Worm (Caenorhabditis elegans) whole organism, young adult: ENCODE measurements around the gene M117.4.

Source experiments
- B0019.2 ChIP-seq: fragments of 200-800 bp; sonication (Bioruptor generic); conservative IDR thresholded peaks from 2 replicates; pipeline ENCODE4 v1.3.6; 2022; ENCODE audit warnings: missing genetic modification reagents, missing genetic modification characterization, missing compliant biosample characterization
- D2030.7 ChIP-seq: fragments of 200-800 bp; sonication (Bioruptor generic); IDR thresholded peaks from 2 replicates; pipeline ENCODE4 v1.3.6; 2022; ENCODE audit warnings: missing genetic modification reagents, missing genetic modification characterization, missing compliant biosample characterization
- F22D6.2 ChIP-seq: sonication (generic microtip); optimal IDR thresholded peaks from 2 replicates; lab custom pipeline; 2016; ENCODE audit warnings: mild to moderate bottlenecking, missing genetic modification characterization, missing compliant biosample characterization
- K11D2.4 ChIP-seq: fragments of 200-800 bp; sonication (Bioruptor generic); IDR thresholded peaks from 2 replicates; pipeline ENCODE4 v1.3.6; 2022; ENCODE audit warnings: missing genetic modification reagents, missing genetic modification characterization, missing compliant biosample characterization
- ZK185.1 ChIP-seq: sonication (generic microtip); optimal IDR thresholded peaks from 2 replicates; lab custom pipeline; 2016; ENCODE audit warnings: mild to moderate bottlenecking, missing genetic modification characterization, missing compliant biosample characterization; ENCODE audit not compliant: poor library complexity, severe bottlenecking
- aptf-2 ChIP-seq: fragments of 200-800 bp; sonication (Bioruptor generic); conservative IDR thresholded peaks from 2 replicates; pipeline ENCODE4 v1.3.6; 2022; ENCODE audit warnings: missing genetic modification reagents, missing genetic modification characterization, missing compliant biosample characterization
- attf-3 ChIP-seq: fragments of 200-800 bp; sonication (Bioruptor generic); conservative IDR thresholded peaks from 2 replicates; pipeline ENCODE4 v1.3.6; 2022; ENCODE audit warnings: missing genetic modification reagents, missing genetic modification characterization, missing compliant biosample characterization
- attf-5 ChIP-seq: fragments of 200-800 bp; sonication (Bioruptor generic); optimal IDR thresholded peaks from 2 replicates; lab custom pipeline; 2018; ENCODE audit warnings: mild to moderate bottlenecking, missing genetic modification characterization, missing compliant biosample characterization
- attf-6 ChIP-seq: fragments of 200-800 bp; sonication (Bioruptor generic); IDR thresholded peaks from 2 replicates; pipeline ENCODE4 v1.3.6; 2022; ENCODE audit warnings: missing genetic modification reagents, missing genetic modification characterization, missing compliant biosample characterization
- ceh-27 ChIP-seq: fragments of 200-800 bp; sonication (Bioruptor generic); optimal IDR thresholded peaks from 2 replicates; lab custom pipeline; 2018; ENCODE audit warnings: mild to moderate bottlenecking, missing genetic modification characterization, moderate library complexity, missing compliant biosample characterization
- ceh-91 ChIP-seq: fragments of 200-800 bp; sonication (Bioruptor generic); IDR thresholded peaks from 2 replicates; pipeline ENCODE4 v1.3.6; 2022; ENCODE audit warnings: missing genetic modification reagents, missing genetic modification characterization, missing compliant biosample characterization
- chd-7 ChIP-seq: sonication (generic microtip); optimal IDR thresholded peaks from 2 replicates; lab custom pipeline; 2016; ENCODE audit warnings: mild to moderate bottlenecking, missing genetic modification characterization, moderate library complexity, missing compliant biosample characterization
- die-1 ChIP-seq: sonication (generic microtip); optimal IDR thresholded peaks from 2 replicates; lab custom pipeline; 2016; ENCODE audit warnings: missing genotype, mild to moderate bottlenecking, missing genetic modification characterization, missing compliant biosample characterization
- ets-4 ChIP-seq: fragments of 200-800 bp; sonication (Bioruptor generic); optimal IDR thresholded peaks from 2 replicates; lab custom pipeline; 2018; ENCODE audit warnings: mild to moderate bottlenecking, missing genetic modification characterization, missing compliant biosample characterization
- hlh-26 ChIP-seq: fragments of 200-800 bp; sonication (Bioruptor generic); conservative IDR thresholded peaks from 2 replicates; pipeline ENCODE4 v1.3.6; 2022; ENCODE audit warnings: missing genetic modification reagents, missing genetic modification characterization, missing compliant biosample characterization
- hsf-1 ChIP-seq: fragments of 200-800 bp; sonication (Bioruptor generic); IDR thresholded peaks from 2 replicates; pipeline ENCODE4 v1.3.6; 2022; ENCODE audit warnings: missing genetic modification reagents, missing genetic modification characterization, missing compliant biosample characterization
- lir-1 ChIP-seq: fragments of 200-800 bp; sonication (Bioruptor generic); conservative IDR thresholded peaks from 2 replicates; pipeline ENCODE4 v1.3.6; 2022; ENCODE audit warnings: missing genetic modification reagents, missing genetic modification characterization, missing compliant biosample characterization
- madf-6 ChIP-seq: fragments of 200-800 bp; sonication (Bioruptor generic); IDR thresholded peaks from 2 replicates; pipeline ENCODE4 v1.3.6; 2022; ENCODE audit warnings: missing genetic modification reagents, missing genetic modification characterization, missing compliant biosample characterization
- mel-28 ChIP-seq: sonication (generic microtip); optimal IDR thresholded peaks from 2 replicates; lab custom pipeline; 2016; ENCODE audit warnings: borderline replicate concordance, mild to moderate bottlenecking, missing genetic modification characterization, missing compliant biosample characterization
- nfya-1 ChIP-seq: sonication (generic microtip); optimal IDR thresholded peaks from 2 replicates; lab custom pipeline; 2017; ENCODE audit warnings: antibody characterized with exemption, missing compliant biosample characterization, missing genetic modification characterization, borderline replicate concordance; ENCODE audit not compliant: insufficient read depth
- nhr-27 ChIP-seq: fragments of 200-800 bp; sonication (Bioruptor generic); optimal IDR thresholded peaks from 2 replicates; lab custom pipeline; 2018; ENCODE audit warnings: mild to moderate bottlenecking, missing genetic modification characterization, moderate library complexity, missing compliant biosample characterization
- pha-4 ChIP-seq: fragments of 150-350 bp; sonication (generic microtip); optimal IDR thresholded peaks from 2 replicates; lab custom pipeline; 2014; ENCODE audit warnings: missing biosample characterization, missing genetic modification reagents, missing genetic modification characterization
- rec-8 ChIP-seq, 2 experiments: sonication (generic microtip); optimal IDR thresholded peaks; 2 replicates each; lab custom pipeline; 2016; ENCODE audit warnings: mild to moderate bottlenecking in 2 of 2, missing genetic modification characterization in 2 of 2, missing genetic modification reagents in 2 of 2, missing genotype in 2 of 2, missing biosample characterization in 1 of 2, missing compliant biosample characterization in 1 of 2, moderate library complexity in 1 of 2
- snpc-1.3 ChIP-seq: sonication (generic microtip); optimal IDR thresholded peaks from 2 replicates; lab custom pipeline; 2017; ENCODE audit warnings: missing genetic modification characterization, mild to moderate bottlenecking, missing compliant biosample characterization, antibody characterized with exemption, moderate library complexity, missing genotype, missing genetic modification reagents; ENCODE audit not compliant: insufficient read depth
- somi-1 ChIP-seq: fragments of 200-800 bp; sonication (Bioruptor generic); optimal IDR thresholded peaks from 2 replicates; lab custom pipeline; 2018; ENCODE audit warnings: mild to moderate bottlenecking, missing genetic modification characterization, missing compliant biosample characterization
- ztf-26 ChIP-seq: sonication (generic microtip); optimal IDR thresholded peaks from 2 replicates; lab custom pipeline; 2017; ENCODE audit warnings: missing genetic modification characterization, missing compliant biosample characterization

Gene M117.4

DNA sequence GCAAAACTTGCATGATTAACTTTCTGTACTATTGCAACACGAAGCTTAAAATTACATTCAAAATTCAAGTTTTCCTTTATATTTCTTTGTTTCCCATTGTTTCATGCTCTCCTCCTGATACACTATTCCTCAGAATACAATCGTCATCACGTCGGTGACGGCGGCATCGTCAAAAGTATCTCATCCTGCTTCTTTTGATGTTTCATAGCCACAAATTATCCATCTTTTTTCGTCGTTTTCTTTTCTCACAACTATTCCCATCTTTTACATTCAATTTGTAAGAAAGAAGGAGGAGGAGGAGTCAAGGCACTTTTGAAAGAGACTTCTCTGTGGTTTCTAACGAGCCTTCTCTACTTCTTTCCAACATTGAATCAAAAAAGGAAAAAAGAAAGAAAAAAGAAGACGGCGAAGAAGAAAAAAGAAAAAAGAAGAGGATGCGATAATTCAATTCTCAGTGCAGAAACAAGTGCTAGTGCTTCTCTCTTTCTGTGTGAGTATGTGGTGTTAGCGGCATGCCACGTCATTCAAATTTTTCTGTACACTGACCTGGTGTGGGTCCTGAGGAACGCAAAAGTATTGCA is 44.9 kb downstream of the M117.4 start:
- TF ChIP-seq somi-1 (GFP tag; lab: Kevin White, UChicago) (no peak), ets-4 (GFP tag; lab: Kevin White, UChicago) (no peak), ZK185.1 (tag; lab: Kevin White, UChicago) (no peak), hlh-26 (GFP tag; lab: Robert Waterston, UW) (no peak)

DNA sequence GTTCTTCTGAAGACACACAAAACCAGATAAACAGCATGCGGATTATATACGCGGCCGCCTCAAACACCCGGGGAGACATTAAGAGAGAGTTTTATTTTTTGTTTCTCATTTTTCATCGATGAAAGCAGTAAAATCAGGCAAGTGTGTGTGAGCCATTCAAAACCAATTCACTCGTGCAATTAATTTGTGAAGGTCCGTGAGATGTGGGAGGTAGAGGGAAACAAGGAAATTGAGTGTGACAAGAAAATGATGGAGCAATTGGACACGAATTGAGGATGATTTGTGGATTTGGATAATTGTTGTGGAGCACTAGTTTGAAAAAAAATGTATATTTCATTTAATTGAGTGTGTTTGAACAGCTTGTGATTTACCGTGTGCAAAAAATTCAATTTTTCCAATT is 45.6 kb downstream of the M117.4 start:
- no peak for TF ChIP-seq D2030.7 (GFP tag; lab: Robert Waterston, UW)
- TF ChIP-seq B0019.2 (GFP tag; lab: Robert Waterston, UW): no peak
- no peak for TF ChIP-seq attf-6 (GFP tag; lab: Robert Waterston, UW)
- TF ChIP-seq ceh-91: no peak
- no peak for TF ChIP-seq attf-3 (GFP tag; lab: Robert Waterston, UW)
- no peak for TF ChIP-seq ztf-26 (tag; lab: Kevin White, UChicago)
- TF ChIP-seq snpc-1.3: no peak
- TF ChIP-seq mel-28: no peak
- no peak for TF ChIP-seq nfya-1 (tag; lab: Kevin White, UChicago)
- no peak for TF ChIP-seq attf-5 (GFP tag; lab: Kevin White, UChicago)
- no peak for TF ChIP-seq chd-7
- no peak for TF ChIP-seq nhr-27 (tag; lab: Kevin White, UChicago)
- TF ChIP-seq die-1 (tag; lab: Kevin White, UChicago): no peak
- no peak for TF ChIP-seq hsf-1 (GFP tag; lab: Robert Waterston, UW)
- TF ChIP-seq rec-8 (tag; optimal IDR thresholded peaks at IDR 0.05; lab: Kevin White, UChicago): no peak
- TF ChIP-seq pha-4 (tag; lab: Kevin White, UChicago): no peak

DNA sequence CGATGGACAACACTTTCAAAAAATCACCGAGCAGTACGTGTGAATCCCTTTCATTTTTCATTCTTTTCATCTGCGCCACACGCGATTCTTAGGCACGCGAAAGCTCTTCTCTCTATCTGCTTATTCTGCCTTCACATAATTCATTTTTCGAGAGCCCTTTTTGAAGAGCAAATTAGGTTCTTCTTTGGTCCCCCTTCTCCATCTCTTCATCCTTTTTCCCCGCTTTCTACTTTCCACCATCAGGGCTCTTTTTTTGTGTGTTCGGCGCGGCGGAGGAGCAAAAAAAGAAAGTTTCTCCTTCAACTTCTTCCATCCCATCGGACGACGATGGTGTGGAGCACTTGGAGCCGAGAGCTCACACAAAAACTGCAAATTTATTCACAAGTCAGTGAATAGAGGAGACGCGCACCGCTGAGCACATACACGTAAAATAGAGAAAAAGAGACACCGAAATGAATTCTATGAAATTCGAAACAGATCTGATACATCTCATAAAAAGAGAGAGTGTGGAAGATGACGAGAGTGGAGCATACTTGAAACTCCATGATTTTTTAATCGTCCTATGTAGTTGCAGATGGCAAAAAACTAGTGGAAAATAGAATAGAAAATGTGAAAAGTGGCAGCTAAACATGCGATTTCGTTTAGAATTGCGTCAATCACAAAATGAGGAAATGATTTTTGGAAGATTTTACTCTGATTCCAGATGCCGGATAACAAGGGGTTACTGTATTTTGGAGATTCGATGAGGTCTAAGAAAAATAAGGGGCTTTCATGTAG is 48.1 kb downstream of the M117.4 start:
- TF ChIP-seq aptf-2 (GFP tag; lab: Robert Waterston, UW): no peak
- peak; percentile 5 for TF ChIP-seq ceh-27 (GFP tag; lab: Kevin White, UChicago)

DNA sequence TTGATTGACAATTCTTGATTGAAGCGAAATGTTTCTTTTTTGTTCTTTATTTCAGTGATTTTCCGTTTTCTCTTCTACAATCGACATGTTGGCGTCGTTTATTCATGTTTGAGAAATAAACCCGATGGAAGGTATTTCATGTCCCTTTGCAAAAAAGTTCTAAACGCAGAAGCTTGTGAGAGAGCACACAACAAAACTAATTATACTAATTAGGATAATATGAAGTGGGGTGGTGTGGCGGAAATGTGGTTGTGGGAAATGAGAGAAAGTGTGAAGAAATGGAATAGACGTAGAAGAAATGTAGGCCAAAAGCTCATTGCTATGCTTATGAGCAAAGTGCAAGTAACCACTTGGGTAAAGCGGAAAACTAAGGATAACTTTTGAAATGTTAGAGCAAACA is 50.5 kb downstream of the M117.4 start:
- TF ChIP-seq lir-1 (GFP tag; lab: Robert Waterston, UW) (no peak), D2030.7 (GFP tag; lab: Robert Waterston, UW) (no peak), chd-7 (no peak), F22D6.2 (tag; lab: Kevin White, UChicago) (no peak), aptf-2 (GFP tag; lab: Robert Waterston, UW) (no peak), madf-6 (GFP tag; lab: Robert Waterston, UW) (no peak), K11D2.4 (GFP tag; lab: Robert Waterston, UW) (no peak)
